Worm (Caenorhabditis elegans): Measurements from ENCODE around the gene ttr-11.

- TF ChIP-seq dao-5 (tag; optimal IDR thresholded peaks at IDR 0.05) (no peak), W03F9.2 (tag; optimal IDR thresholded peaks at IDR 0.05) (no peak), him-1 (tag; optimal IDR thresholded peaks at IDR 0.05) (no peak)
Measured at ce11 chrV:20574314-20574713, 28.8 kb upstream of the ttr-11 start, which contains the start of gene clec-263.

Data from whole organism, L4/young adult.